Worm (Caenorhabditis elegans): ENCODE data around the gene Y65A5A.1.

ce11 chrIV:16393668-16394067 is 6.0 kb downstream of the Y65A5A.1 start, which contains the start of gene Y65A5A.24:
- no peak for TF ChIP-seq flt-1 (GFP tag; IDR thresholded peaks at IDR 0.05)
- TF ChIP-seq hnd-1 (tag; optimal IDR thresholded peaks at IDR 0.05) = no peak
- TF ChIP-seq ceh-13 (GFP tag; optimal IDR thresholded peaks at IDR 0.05) = no peak
- TF ChIP-seq tbx-11 (GFP tag; IDR thresholded peaks at IDR 0.05) = no peak
- TF ChIP-seq ceh-36 (tag; optimal IDR thresholded peaks at IDR 0.05) = no peak
- TF ChIP-seq ama-1 (optimal IDR thresholded peaks at IDR 0.05) = no peak
- TF ChIP-seq ets-7 (tag; optimal IDR thresholded peaks at IDR 0.05) = no peak
- TF ChIP-seq hmbx-1 (tag; optimal IDR thresholded peaks at IDR 0.05) = no peak
